Fruit fly (Drosophila melanogaster) whole organism, embryonic: ENCODE data around the gene Slu7.

Source experiments
- ATbp ChIP-seq: fragments of 200-800 bp; sonication (Bioruptor generic); optimal IDR thresholded peaks from 2 replicates; lab custom pipeline; 2017; ENCODE audit warnings: missing biosample characterization, mild to moderate bottlenecking, missing genetic modification characterization, missing genetic modification reagents
- Atf-2 ChIP-seq: fragments of 200-800 bp; sonication (Bioruptor generic); optimal IDR thresholded peaks from 2 replicates; lab custom pipeline; 2016; ENCODE audit warnings: missing biosample characterization, missing genetic modification characterization
- Bdp1 ChIP-seq: fragments of 200-800 bp; sonication (Bioruptor generic); optimal IDR thresholded peaks from 3 replicates; lab custom pipeline; 2016; ENCODE audit warnings: missing biosample characterization, missing genetic modification characterization
- CG10979 ChIP-seq: fragments of 200-800 bp; sonication (Bioruptor generic); optimal IDR thresholded peaks from 2 replicates; lab custom pipeline; 2018; ENCODE audit warnings: missing biosample characterization, mild to moderate bottlenecking, missing genetic modification characterization, moderate library complexity
- CG11696 ChIP-seq: fragments of 200-800 bp; sonication (Bioruptor generic); IDR thresholded peaks from 2 replicates; pipeline ENCODE4 v1.3.6; 2022; ENCODE audit warnings: missing biosample characterization, missing genetic modification characterization
- CG12219 ChIP-seq: fragments of 200-800 bp; sonication (Bioruptor generic); optimal IDR thresholded peaks from 3 replicates; lab custom pipeline; 2018; ENCODE audit warnings: missing biosample characterization, mild to moderate bottlenecking, missing genetic modification characterization
- CG1233 ChIP-seq: fragments of 200-800 bp; sonication (Bioruptor generic); optimal IDR thresholded peaks from 4 replicates; lab custom pipeline; 2018; ENCODE audit warnings: missing biosample characterization, mild to moderate bottlenecking, missing genetic modification characterization
- CG14667 ChIP-seq: fragments of 200-800 bp; sonication (Bioruptor generic); IDR thresholded peaks from 2 replicates; pipeline ENCODE4 v1.3.6; 2022; ENCODE audit warnings: missing biosample characterization, missing genetic modification characterization
- CG14860 ChIP-seq: fragments of 200-800 bp; sonication (Bioruptor generic); IDR thresholded peaks from 3 replicates; pipeline ENCODE4 v1.3.6; 2022; ENCODE audit warnings: missing biosample characterization, missing genetic modification characterization; ENCODE audit not compliant: partially characterized antibody
- CG16813 ChIP-seq: fragments of 200-800 bp; sonication (Bioruptor generic); IDR thresholded peaks from 3 replicates; pipeline ENCODE4 v1.3.6; 2022; ENCODE audit warnings: missing biosample characterization, missing genetic modification characterization; ENCODE audit not compliant: partially characterized antibody
- CG1792 ChIP-seq: fragments of 200-800 bp; sonication (Bioruptor generic); optimal IDR thresholded peaks from 2 replicates; lab custom pipeline; 2016; ENCODE audit warnings: missing biosample characterization, missing genetic modification characterization
- CG1832 ChIP-seq: fragments of 200-800 bp; sonication (Bioruptor generic); optimal IDR thresholded peaks from 2 replicates; lab custom pipeline; 2017; ENCODE audit warnings: missing biosample characterization, mild to moderate bottlenecking, missing genetic modification characterization, inconsistent platforms
- CG3163 ChIP-seq: fragments of 200-800 bp; sonication (Bioruptor generic); optimal IDR thresholded peaks from 3 replicates; lab custom pipeline; 2016; ENCODE audit warnings: missing biosample characterization, missing genetic modification characterization
- CG32772 ChIP-seq: fragments of 200-800 bp; sonication (Bioruptor generic); IDR thresholded peaks from 2 replicates; pipeline ENCODE4 v1.3.6; 2022; ENCODE audit warnings: missing biosample characterization, missing genetic modification characterization
- CG3847 ChIP-seq: fragments of 200-800 bp; sonication (Bioruptor generic); IDR thresholded peaks from 2 replicates; pipeline ENCODE4 v1.3.6; 2022; ENCODE audit warnings: missing biosample characterization, missing genetic modification characterization
- CG6272 ChIP-seq: fragments of 200-800 bp; sonication (Bioruptor generic); IDR thresholded peaks from 2 replicates; pipeline ENCODE4 v1.3.6; 2022; ENCODE audit warnings: missing biosample characterization, missing genetic modification characterization
- CG6813 ChIP-seq: fragments of 200-800 bp; sonication (Bioruptor generic); optimal IDR thresholded peaks from 2 replicates; lab custom pipeline; 2017; ENCODE audit warnings: missing biosample characterization, missing genetic modification characterization, mild to moderate bottlenecking, moderate library complexity, missing genetic modification reagents
- CG7786 ChIP-seq: fragments of 200-800 bp; sonication (Bioruptor generic); optimal IDR thresholded peaks from 2 replicates; lab custom pipeline; 2016; ENCODE audit warnings: missing biosample characterization, missing genetic modification characterization
- CG7963 ChIP-seq: fragments of 200-800 bp; sonication (Bioruptor generic); IDR thresholded peaks from 3 replicates; pipeline ENCODE4 v1.3.6; 2022; ENCODE audit warnings: missing biosample characterization, missing genetic modification characterization; ENCODE audit not compliant: partially characterized antibody
- CG9797 ChIP-seq: fragments of 200-800 bp; sonication (Bioruptor generic); optimal IDR thresholded peaks from 3 replicates; lab custom pipeline; 2018; ENCODE audit warnings: missing biosample characterization, mild to moderate bottlenecking, missing genetic modification characterization
- Doc3 ChIP-seq: fragments of 200-800 bp; sonication (Bioruptor generic); IDR thresholded peaks from 3 replicates; pipeline ENCODE4 v1.3.6; 2022; ENCODE audit warnings: missing biosample characterization, missing genetic modification characterization; ENCODE audit not compliant: partially characterized antibody
- Drgx ChIP-seq: fragments of 200-800 bp; sonication (Bioruptor generic); IDR thresholded peaks from 2 replicates; pipeline ENCODE4 v1.3.6; 2022; ENCODE audit warnings: missing biosample characterization, missing genetic modification characterization
- E2f2 ChIP-seq: fragments of 200-800 bp; sonication (Bioruptor generic); IDR thresholded peaks from 2 replicates; pipeline ENCODE4 v1.3.6; 2022; ENCODE audit warnings: missing biosample characterization, missing genetic modification characterization
- ERR ChIP-seq: fragments of 200-800 bp; sonication (Bioruptor generic); optimal IDR thresholded peaks from 2 replicates; lab custom pipeline; 2016; ENCODE audit warnings: missing biosample characterization, missing genetic modification characterization
- HLH4C ChIP-seq: fragments of 200-800 bp; sonication (Bioruptor generic); IDR thresholded peaks from 3 replicates; pipeline ENCODE4 v1.3.6; 2022; ENCODE audit warnings: missing biosample characterization, missing genetic modification characterization; ENCODE audit not compliant: partially characterized antibody
- Hey ChIP-seq: fragments of 200-800 bp; sonication (Bioruptor generic); optimal IDR thresholded peaks from 3 replicates; lab custom pipeline; 2018; ENCODE audit warnings: missing biosample characterization, mild to moderate bottlenecking, missing genetic modification characterization
- Hmr ChIP-seq: fragments of 200-800 bp; sonication (Bioruptor generic); optimal IDR thresholded peaks from 3 replicates; lab custom pipeline; 2017; ENCODE audit warnings: mild to moderate bottlenecking, missing biosample characterization, missing genetic modification reagents, missing genetic modification characterization
- Jarid2 ChIP-seq: fragments of 200-800 bp; sonication (Bioruptor generic); optimal IDR thresholded peaks from 3 replicates; lab custom pipeline; 2017; ENCODE audit warnings: mild to moderate bottlenecking, missing biosample characterization, missing genetic modification reagents, missing genetic modification characterization
- Lhr ChIP-seq: fragments of 200-800 bp; sonication (Bioruptor generic); optimal IDR thresholded peaks from 3 replicates; lab custom pipeline; 2017; ENCODE audit warnings: mild to moderate bottlenecking, missing biosample characterization, missing genetic modification reagents, missing genetic modification characterization
- MBD-R2 ChIP-seq: fragments of 200-800 bp; sonication (Bioruptor generic); IDR thresholded peaks from 2 replicates; pipeline ENCODE4 v1.3.6; 2022; ENCODE audit warnings: missing biosample characterization, missing genetic modification characterization
- Myb ChIP-seq: fragments of 200-800 bp; sonication (Bioruptor generic); optimal IDR thresholded peaks from 2 replicates; lab custom pipeline; 2016; ENCODE audit warnings: missing biosample characterization, missing genetic modification characterization
- NC2α ChIP-seq: fragments of 200-800 bp; sonication (Bioruptor generic); optimal IDR thresholded peaks from 2 replicates; lab custom pipeline; 2016; ENCODE audit warnings: missing biosample characterization, missing genetic modification characterization
- Poxn ChIP-seq: fragments of 200-800 bp; sonication (Bioruptor generic); IDR thresholded peaks from 2 replicates; pipeline ENCODE4 v1.3.6; 2022; ENCODE audit warnings: missing biosample characterization, missing genetic modification characterization
- Six4 ChIP-seq: fragments of 200-800 bp; sonication (Bioruptor generic); optimal IDR thresholded peaks from 2 replicates; lab custom pipeline; 2016; ENCODE audit warnings: missing biosample characterization, missing genetic modification characterization
- Stat92E ChIP-seq, 3 experiments: fragments of >200 bp in 2 of 3; fragments of 200-800 bp in 1 of 3; sonication (Bioruptor generic) in 1 of 3; optimal IDR thresholded peaks; 2 replicates each; lab custom pipeline; 2017 to 2019; ENCODE audit warnings: missing biosample characterization in 3 of 3, missing genetic modification characterization in 3 of 3, mild to moderate bottlenecking in 1 of 3, moderate library complexity in 1 of 3
- ac ChIP-seq: fragments of 200-800 bp; sonication (Bioruptor generic); optimal IDR thresholded peaks from 3 replicates; lab custom pipeline; 2017; ENCODE audit warnings: missing biosample characterization, mild to moderate bottlenecking, missing genetic modification characterization
- amos ChIP-seq: fragments of 200-800 bp; sonication (Bioruptor generic); IDR thresholded peaks from 2 replicates; pipeline ENCODE4 v1.3.6; 2022; ENCODE audit warnings: missing biosample characterization, missing genetic modification characterization; ENCODE audit not compliant: partially characterized antibody
- cad ChIP-seq: fragments of >200 bp; optimal IDR thresholded peaks from 2 replicates; lab custom pipeline; 2017; ENCODE audit warnings: missing biosample characterization, missing genetic modification characterization
- da ChIP-seq: fragments of 200-800 bp; sonication (Bioruptor generic); optimal IDR thresholded peaks from 2 replicates; lab custom pipeline; 2016; ENCODE audit warnings: missing biosample characterization, missing genetic modification characterization
- dmrt99B ChIP-seq: fragments of 200-800 bp; sonication (Bioruptor generic); optimal IDR thresholded peaks from 2 replicates; lab custom pipeline; 2018; ENCODE audit warnings: missing biosample characterization, mild to moderate bottlenecking, missing genetic modification characterization, moderate library complexity
- grn ChIP-seq: fragments of 200-800 bp; sonication (Bioruptor generic); optimal IDR thresholded peaks from 3 replicates; lab custom pipeline; 2017; ENCODE audit warnings: missing biosample characterization, missing genetic modification characterization
- jumu ChIP-seq: fragments of 200-800 bp; sonication (Bioruptor generic); optimal IDR thresholded peaks from 3 replicates; lab custom pipeline; 2016; ENCODE audit warnings: missing biosample characterization, missing genetic modification characterization
- nau ChIP-seq: fragments of 200-800 bp; sonication (Bioruptor generic); optimal IDR thresholded peaks from 3 replicates; lab custom pipeline; 2017; ENCODE audit warnings: missing biosample characterization, mild to moderate bottlenecking, missing genetic modification characterization, missing genetic modification reagents
- p53 ChIP-seq: fragments of 200-800 bp; sonication (Bioruptor generic); optimal IDR thresholded peaks from 2 replicates; lab custom pipeline; 2016; ENCODE audit warnings: missing biosample characterization, missing genetic modification characterization
- pita ChIP-seq: fragments of 200-800 bp; sonication (Bioruptor generic); optimal IDR thresholded peaks from 2 replicates; lab custom pipeline; 2017; ENCODE audit warnings: missing biosample characterization, mild to moderate bottlenecking, missing genetic modification characterization
- schlank ChIP-seq: fragments of 200-800 bp; sonication (Bioruptor generic); optimal IDR thresholded peaks from 2 replicates; lab custom pipeline; 2018; ENCODE audit warnings: missing biosample characterization, mild to moderate bottlenecking, missing genetic modification characterization
- stwl ChIP-seq: fragments of 200-800 bp; sonication (Bioruptor generic); optimal IDR thresholded peaks from 3 replicates; lab custom pipeline; 2018; ENCODE audit warnings: missing biosample characterization, mild to moderate bottlenecking, missing genetic modification characterization, moderate library complexity
- zen2 ChIP-seq: fragments of 200-800 bp; sonication (Bioruptor generic); IDR thresholded peaks from 3 replicates; pipeline ENCODE4 v1.3.6; 2022; ENCODE audit warnings: missing biosample characterization, missing genetic modification characterization; ENCODE audit not compliant: partially characterized antibody

Gene Slu7

dm6 chr3R:29083459-29084457 lies 44.9 kb upstream of the Slu7 start (continued):
- TF ChIP-seq CG14860 (no peak), dmrt99B (peak; percentile 14), CG3163 (GFP tag; lab: Kevin White, UChicago) (no peak), ac (GFP tag; lab: Kevin White, UChicago) (peak; percentile 63), nau (GFP tag; lab: Kevin White, UChicago) (peak; percentile 68), Drgx (0 out of 2 replicates have a peak, but pooled peaks have one; percentile 8), CG12219 (GFP tag; lab: Kevin White, UChicago) (peak; percentile 36), Poxn (no peak), Bdp1 (GFP tag; lab: Kevin White, UChicago) (no peak), HLH4C (GFP tag; lab: Robert Waterston, UW) (no peak), CG10979 (tag; lab: Kevin White, UChicago) (peak; percentile 1), CG1792 (GFP tag; lab: Kevin White, UChicago) (no peak), da (GFP tag; lab: Kevin White, UChicago) (no peak), CG11696 (GFP tag; lab: Robert Waterston, UW) (no peak), CG6272 (GFP tag; lab: Robert Waterston, UW) (no peak), ERR (no peak), schlank (tag; lab: Kevin White, UChicago) (no peak), amos (GFP tag; lab: Robert Waterston, UW) (no peak), Stat92E (GFP tag; optimal IDR thresholded peaks at IDR 0.05; lab: Kevin White, UChicago) (peak in 1 of 3 experiments; percentile 36), MBD-R2 (GFP tag; lab: Robert Waterston, UW) (no peak), pita (GFP tag; lab: Kevin White, UChicago) (no peak), Hmr (GFP tag; lab: Kevin White, UChicago) (no peak), CG1832 (GFP tag; lab: Kevin White, UChicago) (peak; percentile 44), Lhr (peak; percentile 21), CG7786 (GFP tag; lab: Kevin White, UChicago) (no peak), CG7963 (no peak), E2f2 (no peak), Myb (no peak), zen2 (GFP tag; lab: Robert Waterston, UW) (no peak), stwl (peak; percentile 25), cad (GFP tag; lab: Kevin White, UChicago) (no peak), Jarid2 (GFP tag; lab: Kevin White, UChicago) (no peak), CG32772 (GFP tag; lab: Robert Waterston, UW) (no peak), NC2α (GFP tag; lab: Kevin White, UChicago) (no peak), p53 (GFP tag; lab: Kevin White, UChicago) (no peak), Hey (tag; lab: Kevin White, UChicago) (no peak), jumu (GFP tag; lab: Kevin White, UChicago) (no peak), CG1233 (GFP tag; lab: Kevin White, UChicago) (no peak), Six4 (GFP tag; lab: Kevin White, UChicago) (no peak), CG6813 (GFP tag; lab: Kevin White, UChicago) (peak; percentile 44), Atf-2 (GFP tag; lab: Kevin White, UChicago) (no peak), grn (GFP tag; lab: Kevin White, UChicago) (peak; percentile 52), ATbp (GFP tag; lab: Kevin White, UChicago) (peak; percentile 70), Doc3 (GFP tag; lab: Robert Waterston, UW) (no peak), CG16813 (GFP tag; lab: Robert Waterston, UW) (no peak), CG9797 (GFP tag; lab: Kevin White, UChicago) (no peak), CG14667 (GFP tag; lab: Robert Waterston, UW) (no peak), CG3847 (GFP tag; lab: Robert Waterston, UW) (no peak)
